Fruit fly (Drosophila melanogaster): ENCODE results near the gene ND-B14.5A.
A peak's percentile ranks its signal among the peaks of the same experiment; 100 is the strongest.

ND-B14.5A gene

dm6 chrX:2141159-2141853 is 31.0 kb upstream of the ND-B14.5A start, which contains the start of gene D2hgdh (continued):
- no peak for TF ChIP-seq CG6654 (GFP tag; optimal IDR thresholded peaks at IDR 0.05)
- no peak for TF ChIP-seq CG5180 (GFP tag; optimal IDR thresholded peaks at IDR 0.05)
- TF ChIP-seq CG31441 (GFP tag; IDR thresholded peaks at IDR 0.05), result no peak
- peak; percentile 18 for TF ChIP-seq CG15269 (tag; optimal IDR thresholded peaks at IDR 0.05)
- peak; percentile 10; the same call in 1 of the 2 replicates for TF ChIP-seq chm (GFP tag; IDR thresholded peaks at IDR 0.05)
- TF ChIP-seq ci (GFP tag; IDR thresholded peaks at IDR 0.05), result no peak
- TF ChIP-seq CG8388 (GFP tag; optimal IDR thresholded peaks at IDR 0.05), result no peak
- TF ChIP-seq lbe (GFP tag; optimal IDR thresholded peaks at IDR 0.05), result no peak
- peak; percentile 79 for TF ChIP-seq Med (GFP tag)
- TF ChIP-seq CG2120 (GFP tag; optimal IDR thresholded peaks at IDR 0.05), result peak; percentile 60
- peak; percentile 49 for TF ChIP-seq slbo (GFP tag; IDR thresholded peaks at IDR 0.05)
- peak; percentile 38 for TF ChIP-seq lab (GFP tag; optimal IDR thresholded peaks at IDR 0.05)
- TF ChIP-seq CG1647 (GFP tag; optimal IDR thresholded peaks at IDR 0.05), result no peak
- TF ChIP-seq Ptx1 (GFP tag; IDR thresholded peaks at IDR 0.05), result 0 out of 2 replicates have a peak, but pooled peaks have one; percentile 10

dm6 chrX:2141854-2142216 is 30.5 kb upstream of the ND-B14.5A start:
- TF ChIP-seq CG34422 (GFP tag; IDR thresholded peaks at IDR 0.05) (peak; percentile 28; the same call in 1 of the 3 replicates), H15 (GFP tag; IDR thresholded peaks at IDR 0.05) (no peak), fd3F (GFP tag; optimal IDR thresholded peaks at IDR 0.05) (peak; percentile 25), odd (GFP tag; optimal IDR thresholded peaks at IDR 0.05) (peak; percentile 71), CG32772 (GFP tag; IDR thresholded peaks at IDR 0.05) (no peak), CG3838 (GFP tag; optimal IDR thresholded peaks at IDR 0.05) (peak; percentile 43), Ptx1 (GFP tag; IDR thresholded peaks at IDR 0.05) (peak; percentile 28; the same call in 1 of the 2 replicates), Xrp1 (GFP tag; IDR thresholded peaks at IDR 0.05) (peak; percentile 39; the same call in 1 of the 2 replicates), dm (GFP tag; optimal IDR thresholded peaks at IDR 0.05) (peak; percentile 22), CG13894 (tag; optimal IDR thresholded peaks at IDR 0.05) (peak; percentile 41), CG15269 (tag; optimal IDR thresholded peaks at IDR 0.05) (peak; percentile 62), h (optimal IDR thresholded peaks at IDR 0.05) (no peak), CG3407 (GFP tag; optimal IDR thresholded peaks at IDR 0.05) (peak; percentile 65), esg (GFP tag; conservative IDR thresholded peaks at IDR 0.05) (no peak), CG4360 (GFP tag; IDR thresholded peaks at IDR 0.05) (0 out of 2 replicates have a peak, but pooled peaks have one; percentile 11), dpn (GFP tag; optimal IDR thresholded peaks at IDR 0.05) (peak in 1 of 2 experiments; percentile 11), Rfx (GFP tag; IDR thresholded peaks at IDR 0.05) (peak; percentile 59), Ada2b (GFP tag; IDR thresholded peaks at IDR 0.05) (peak; percentile 31; the same call in 1 of the 2 replicates), CG17568 (GFP tag; optimal IDR thresholded peaks at IDR 0.05) (peak; percentile 70), unpg (GFP tag; optimal IDR thresholded peaks at IDR 0.05) (peak; percentile 33), aop (GFP tag; IDR thresholded peaks at IDR 0.05) (no peak), Atf3 (GFP tag; optimal IDR thresholded peaks at IDR 0.05) (no peak), CG14667 (GFP tag; IDR thresholded peaks at IDR 0.05) (no peak), corto (GFP tag; optimal IDR thresholded peaks at IDR 0.05) (peak; percentile 51), chm (GFP tag; IDR thresholded peaks at IDR 0.05) (peak; percentile 75; the same call in 1 of the 2 replicates), sd (tag; optimal IDR thresholded peaks at IDR 0.05) (peak; percentile 46), Nf-YB (GFP tag; optimal IDR thresholded peaks at IDR 0.05) (peak; percentile 8), dimm (GFP tag; IDR thresholded peaks at IDR 0.05) (no peak), CG11504 (tag; optimal IDR thresholded peaks at IDR 0.05) (peak; percentile 61), Gug (GFP tag; IDR thresholded peaks at IDR 0.05) (no peak), CG7987 (GFP tag; optimal IDR thresholded peaks at IDR 0.05) (peak; percentile 86), CG12744 (GFP tag; optimal IDR thresholded peaks at IDR 0.05) (no peak), Mrtf (GFP tag; IDR thresholded peaks at IDR 0.05) (no peak), CG13296 (GFP tag; optimal IDR thresholded peaks at IDR 0.05) (peak; percentile 32), CG5180 (GFP tag; optimal IDR thresholded peaks at IDR 0.05) (peak; percentile 30), Med (GFP tag) (peak; percentile 88), CHES-1-like (GFP tag; optimal IDR thresholded peaks at IDR 0.05) (peak; percentile 29), CG4730 (GFP tag; IDR thresholded peaks at IDR 0.05) (0 out of 2 replicates have a peak, but pooled peaks have one; percentile 22), BtbVII (GFP tag; optimal IDR thresholded peaks at IDR 0.05) (peak; percentile 63)
